Worm (Caenorhabditis elegans): ENCODE measurements around the gene Y119D3B.21.
A peak's percentile ranks its signal among the peaks of the same experiment; 100 is the strongest.

Y119D3B.21 gene

DNA sequence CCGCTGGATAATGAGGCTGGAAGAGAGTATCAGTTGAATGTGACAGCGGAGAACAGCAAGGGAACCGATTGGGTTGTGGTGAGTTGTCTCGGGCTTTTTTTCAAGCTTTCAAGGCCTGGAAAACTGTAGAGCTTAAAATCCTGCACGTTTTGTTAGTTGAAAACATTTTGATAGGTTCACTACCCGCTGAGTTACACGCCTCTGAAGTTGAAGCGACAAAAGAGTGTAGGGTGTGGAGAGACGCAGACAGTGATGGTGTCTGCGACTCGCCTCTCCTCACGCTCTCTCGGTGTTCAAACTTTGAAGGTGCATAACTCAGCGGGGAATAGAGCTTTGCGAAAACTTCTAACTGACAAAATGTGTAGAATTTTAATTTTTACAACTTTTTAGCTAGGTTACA is 41.5 kb upstream of the Y119D3B.21 start:
- TF ChIP-seq ztf-7 (tag; optimal IDR thresholded peaks at IDR 0.05) (no peak), aha-1 (tag) (peak; percentile 75)

DNA sequence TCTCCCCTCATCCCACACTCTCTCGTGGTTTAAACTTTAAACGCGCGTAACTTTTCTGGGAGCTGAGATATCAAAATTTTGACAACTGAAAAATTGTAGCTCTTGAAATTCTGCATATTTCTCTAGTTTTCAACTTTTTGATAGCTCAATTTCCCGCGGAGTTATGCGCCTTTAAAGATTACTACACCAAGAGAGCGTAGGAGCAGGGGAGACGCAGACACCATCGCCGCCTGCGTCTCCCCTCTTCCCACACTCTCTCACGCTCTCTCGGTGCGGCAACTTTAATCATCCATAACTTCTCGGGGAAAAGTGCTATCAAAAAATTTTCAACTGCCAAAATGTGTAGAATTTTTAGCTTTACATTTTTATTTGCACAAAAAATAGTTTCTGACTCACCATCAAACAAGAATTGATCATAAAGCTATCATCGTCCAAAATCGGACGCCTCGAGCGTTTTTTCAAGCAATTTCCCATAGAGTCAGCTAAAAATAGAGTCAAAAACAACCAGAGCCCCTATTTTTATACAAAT is 38.7 kb upstream of the Y119D3B.21 start, which contains the start of gene eak-3:
Gene eak-3, minus strand, starts transcription at position 479 of the 529 bp plus-strand sequence.
- TF ChIP-seq aly-2 (tag; optimal IDR thresholded peaks at IDR 0.05) (no peak), Y5F2A.4 (GFP tag; optimal IDR thresholded peaks at IDR 0.05) (no peak), ctbp-1 (GFP tag; IDR thresholded peaks at IDR 0.05) (no peak), hlh-30 (tag; optimal IDR thresholded peaks at IDR 0.05; ENCODE audit: insufficient read depth) (no peak), zip-11 (GFP tag; IDR thresholded peaks at IDR 0.05) (no peak), nhr-111 (GFP tag; optimal IDR thresholded peaks at IDR 0.05) (no peak), madf-5 (GFP tag; IDR thresholded peaks at IDR 0.05) (no peak), nhr-77 (tag; optimal IDR thresholded peaks at IDR 0.05) (no peak), ztf-7 (tag; optimal IDR thresholded peaks at IDR 0.05) (no peak), attf-4 (tag; optimal IDR thresholded peaks at IDR 0.05) (no peak), ceh-62 (tag; optimal IDR thresholded peaks at IDR 0.05) (no peak), duxl-1 (tag; optimal IDR thresholded peaks at IDR 0.05; ENCODE audit: poor library complexity) (no peak), snpc-4 (tag; optimal IDR thresholded peaks at IDR 0.05) (no peak), lin-38 (GFP tag; IDR thresholded peaks at IDR 0.05) (no peak), ama-1 (optimal IDR thresholded peaks at IDR 0.05) (no peak), F49E8.2 (tag; optimal IDR thresholded peaks at IDR 0.05; ENCODE audit: borderline replicate concordance) (no peak), nhr-42 (GFP tag; IDR thresholded peaks at IDR 0.05) (no peak)

DNA sequence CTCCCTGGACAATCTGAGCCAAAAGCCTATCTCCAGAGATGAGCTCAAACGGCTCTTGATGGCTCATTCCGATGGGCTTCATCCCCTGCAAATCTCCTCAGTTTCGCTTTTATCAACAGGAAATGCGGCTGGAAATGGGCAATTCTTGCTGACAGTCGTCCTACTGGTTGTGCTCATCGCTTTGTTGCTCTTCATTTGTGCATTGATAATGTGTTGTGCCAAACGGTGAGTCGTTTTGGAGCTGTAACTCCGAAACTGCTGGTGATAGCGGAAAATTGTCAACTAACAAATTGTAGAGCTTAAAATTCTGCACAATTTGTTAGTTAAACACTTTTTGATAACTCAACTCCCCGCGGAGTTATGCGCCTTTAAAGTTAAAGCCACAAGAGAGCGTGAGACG is 35.8 kb upstream of the Y119D3B.21 start:
- TF ChIP-seq aha-1 (tag) (peak; percentile 91), dmd-8 (GFP tag; IDR thresholded peaks at IDR 0.05) (no peak)

DNA sequence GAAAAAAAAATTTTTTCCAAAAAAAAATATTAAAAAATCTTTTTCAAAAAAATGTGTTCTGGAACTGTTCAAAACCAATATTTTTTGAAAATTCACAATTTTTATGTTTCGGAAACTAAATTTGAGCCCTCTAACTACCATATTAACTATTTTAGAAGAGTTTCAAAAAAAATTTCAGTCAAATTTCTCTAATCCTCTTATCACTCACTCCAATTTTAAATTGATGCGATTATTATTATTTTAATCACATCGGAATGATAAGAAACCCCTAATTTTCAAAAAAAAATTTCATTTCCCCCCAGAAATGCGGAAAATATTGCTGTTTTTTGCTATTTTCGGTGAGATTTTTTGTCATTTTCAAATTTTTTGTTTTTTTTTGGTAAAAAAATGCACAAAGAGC is 33.0 kb upstream of the Y119D3B.21 start, which contains the start of gene nspg-8:
Gene nspg-8, plus strand, starts transcription at position 301 of the 400 bp plus-strand sequence.
- TF ChIP-seq spr-3 (GFP tag; optimal IDR thresholded peaks at IDR 0.05) = no peak
- no peak for TF ChIP-seq nhr-76 (tag; optimal IDR thresholded peaks at IDR 0.05)
- no peak for TF ChIP-seq lin-39 (tag; optimal IDR thresholded peaks at IDR 0.05)
- no peak for TF ChIP-seq dpl-1 (GFP tag; optimal IDR thresholded peaks at IDR 0.05)
- TF ChIP-seq R02D3.7 (tag; optimal IDR thresholded peaks at IDR 0.05) = no peak
- no peak for TF ChIP-seq Y75B8A.6 (GFP tag; IDR thresholded peaks at IDR 0.05)
- TF ChIP-seq lin-38 (GFP tag; IDR thresholded peaks at IDR 0.05) = no peak
- TF ChIP-seq tra-1 (GFP tag; IDR thresholded peaks at IDR 0.05) = no peak
- no peak for TF ChIP-seq nhr-25 (tag; optimal IDR thresholded peaks at IDR 0.05; ENCODE audit: borderline replicate concordance, insufficient read depth)
- no peak for TF ChIP-seq mes-2 (tag; optimal IDR thresholded peaks at IDR 0.05; ENCODE audit: poor library complexity, severe bottlenecking)
- no peak for TF ChIP-seq unc-62 (GFP tag; optimal IDR thresholded peaks at IDR 0.05 in 1 of 2)
- TF ChIP-seq unc-62 (tag; optimal IDR thresholded peaks at IDR 0.05) = no peak
- TF ChIP-seq zag-1 (tag; optimal IDR thresholded peaks at IDR 0.05) = no peak
- no peak for TF ChIP-seq madf-9 (GFP tag; conservative IDR thresholded peaks at IDR 0.05)
- TF ChIP-seq T20F7.1 (GFP tag; optimal IDR thresholded peaks at IDR 0.05) = no peak
- no peak for TF ChIP-seq egl-27 (tag; optimal IDR thresholded peaks at IDR 0.05)
- no peak for TF ChIP-seq lir-3 (tag; optimal IDR thresholded peaks at IDR 0.05)
- no peak for TF ChIP-seq nhr-42 (GFP tag; IDR thresholded peaks at IDR 0.05)
- TF ChIP-seq F37D6.2 (tag; optimal IDR thresholded peaks at IDR 0.05) = no peak
- no peak for TF ChIP-seq fos-1 (tag; optimal IDR thresholded peaks at IDR 0.05)
- TF ChIP-seq madf-5 (GFP tag; IDR thresholded peaks at IDR 0.05) = no peak

All from whole organism, L4 larva.